Fruit fly (Drosophila melanogaster): Measurements from ENCODE around the gene mthl5.

DNA sequence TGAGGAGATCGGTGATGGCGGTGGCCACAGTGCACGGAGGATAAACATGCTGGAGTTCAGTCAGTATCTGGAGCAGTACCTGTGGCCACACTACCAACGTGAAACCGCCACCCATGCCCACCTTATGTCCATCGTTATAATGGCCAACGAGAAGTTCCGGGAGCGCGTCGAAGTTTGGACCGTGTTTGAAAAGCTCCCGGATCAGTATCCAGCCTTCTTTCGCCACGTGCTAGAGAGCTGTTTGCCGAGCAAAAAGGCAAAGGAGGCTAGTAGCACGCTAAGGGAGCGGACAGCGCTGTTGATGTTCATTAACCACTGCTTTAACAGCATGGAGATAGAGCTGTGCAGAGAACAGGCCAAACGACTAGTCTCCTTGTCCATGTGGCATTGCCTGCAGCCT lies 3.8 kb downstream of the mthl5 start:
- TF ChIP-seq psq (optimal IDR thresholded peaks at IDR 0.05), result no peak
- TF ChIP-seq EcR (GFP tag; optimal IDR thresholded peaks at IDR 0.05), result no peak
- TF ChIP-seq usp (GFP tag; optimal IDR thresholded peaks at IDR 0.05), result no peak
- TF ChIP-seq pan (optimal IDR thresholded peaks at IDR 0.05), result no peak
- TF ChIP-seq CG8478 (optimal IDR thresholded peaks at IDR 0.05), result no peak

Measured in whole organism.